5 fruit fly cellular contexts compared by ENCODE assay signal in genomic region chr3L:19932917-19933316, dm6.
TF ChIP-seq lines count a peak whose summit lies in the region.

No protein-coding gene starts in this region.

- TF ChIP-seq CTCF in whole organism, embryonic (GFP tag; optimal IDR thresholded peaks at IDR 0.05; lab: Kevin White, UChicago) = peak; percentile 18

TF ChIP-seq in whole organism, adult, 20 proteins besides CTCF, POLR2A, EP300 and RAD21 (continues in another document):
- peak; percentile 72 for TF ChIP-seq cic (GFP tag; optimal IDR thresholded peaks at IDR 0.05; lab: Kevin White, UChicago)
- peak; percentile 25 for TF ChIP-seq ovo (GFP tag; optimal IDR thresholded peaks at IDR 0.05; lab: Kevin White, UChicago)
- peak; percentile 74 for TF ChIP-seq CG12768 (GFP tag; optimal IDR thresholded peaks at IDR 0.05; lab: Kevin White, UChicago)
- no peak for TF ChIP-seq bab1 (GFP tag; optimal IDR thresholded peaks at IDR 0.05; lab: Kevin White, UChicago)
- no peak for TF ChIP-seq cnc (optimal IDR thresholded peaks at IDR 0.05; lab: Kevin White, UChicago)
- TF ChIP-seq CG33017 (tag; optimal IDR thresholded peaks at IDR 0.05; lab: Kevin White, UChicago) = peak; percentile 36
- TF ChIP-seq CG7045 (GFP tag; optimal IDR thresholded peaks at IDR 0.05; lab: Kevin White, UChicago) = peak; percentile 66
- peak; percentile 19 for TF ChIP-seq CG1620 (GFP tag; optimal IDR thresholded peaks at IDR 0.05; lab: Kevin White, UChicago)
- peak; percentile 71 for TF ChIP-seq Crg-1 (GFP tag; optimal IDR thresholded peaks at IDR 0.05; lab: Kevin White, UChicago)
- no peak for TF ChIP-seq CG5204 (GFP tag; optimal IDR thresholded peaks at IDR 0.05; lab: Kevin White, UChicago)
- TF ChIP-seq CG14711 (tag; optimal IDR thresholded peaks at IDR 0.05; lab: Kevin White, UChicago) = peak; percentile 19
- peak; percentile 78 for TF ChIP-seq kay (GFP tag; lab: Kevin White, UChicago; ENCODE audit: borderline replicate concordance)
- peak; percentile 39 for TF ChIP-seq CG7101 (tag; optimal IDR thresholded peaks at IDR 0.05; lab: Kevin White, UChicago)
- no peak for TF ChIP-seq toe (GFP tag; optimal IDR thresholded peaks at IDR 0.05; lab: Kevin White, UChicago)
- TF ChIP-seq Mnt (GFP tag; optimal IDR thresholded peaks at IDR 0.05; lab: Kevin White, UChicago) = peak; percentile 39
- no peak for TF ChIP-seq Hr96 (GFP tag; optimal IDR thresholded peaks at IDR 0.05; lab: Kevin White, UChicago)
- peak; percentile 54 for TF ChIP-seq CG11617 (GFP tag; optimal IDR thresholded peaks at IDR 0.05; lab: Kevin White, UChicago)
- peak; percentile 21 for TF ChIP-seq pad (GFP tag; optimal IDR thresholded peaks at IDR 0.05; lab: Kevin White, UChicago)

TF ChIP-seq in whole organism, embryonic, 481 proteins besides CTCF, POLR2A, EP300 and RAD21 (continues in another document):
- TF ChIP-seq HLH54F (GFP tag; optimal IDR thresholded peaks at IDR 0.05; lab: Kevin White, UChicago) (no peak), Doc3 (GFP tag; IDR thresholded peaks at IDR 0.05; lab: Robert Waterston, UW; ENCODE audit: partially characterized antibody) (no peak), klu (GFP tag; IDR thresholded peaks at IDR 0.05; lab: Robert Waterston, UW) (no peak), Kr (GFP tag; optimal IDR thresholded peaks at IDR 0.05; lab: Kevin White, UChicago) (no peak), CHES-1-like (GFP tag; optimal IDR thresholded peaks at IDR 0.05; lab: Kevin White, UChicago) (peak; percentile 2), BEAF-32 (GFP tag; optimal IDR thresholded peaks at IDR 0.05; lab: Kevin White, UChicago) (no peak), chn (GFP tag; optimal IDR thresholded peaks at IDR 0.05; lab: Kevin White, UChicago) (no peak), chinmo (GFP tag; IDR thresholded peaks at IDR 0.05; lab: Robert Waterston, UW; ENCODE audit: partially characterized antibody) (0 out of 4 replicates have a peak, but pooled peaks have one; percentile 60), kay (GFP tag; optimal IDR thresholded peaks at IDR 0.05; lab: Kevin White, UChicago) (peak; percentile 80), CG8089 (GFP tag; optimal IDR thresholded peaks at IDR 0.05; lab: Kevin White, UChicago) (no peak), CG4854 (GFP tag; optimal IDR thresholded peaks at IDR 0.05; lab: Kevin White, UChicago) (peak; percentile 12), croc (GFP tag; conservative IDR thresholded peaks at IDR 0.05; lab: Robert Waterston, UW) (no peak), CG8388 (GFP tag; optimal IDR thresholded peaks at IDR 0.05; lab: Kevin White, UChicago) (peak; percentile 82), hbn (GFP tag; IDR thresholded peaks at IDR 0.05; lab: Robert Waterston, UW; ENCODE audit: partially characterized antibody) (no peak), CG10543 (GFP tag; optimal IDR thresholded peaks at IDR 0.05; lab: Kevin White, UChicago) (peak; percentile 34), sob (GFP tag; IDR thresholded peaks at IDR 0.05; lab: Robert Waterston, UW) (peak; percentile 58; the same call in 1 of the 2 replicates), Tbp (GFP tag; optimal IDR thresholded peaks at IDR 0.05; lab: Kevin White, UChicago) (no peak), ase (GFP tag; IDR thresholded peaks at IDR 0.05; lab: Robert Waterston, UW) (no peak)

TF ChIP-seq in whole organism, prepupa, 60 proteins besides CTCF, POLR2A, EP300 and RAD21 (continues in another document):
- TF ChIP-seq CG6276 (GFP tag; optimal IDR thresholded peaks at IDR 0.05; lab: Kevin White, UChicago) = peak; percentile 5
- TF ChIP-seq svp (GFP tag; lab: Kevin White, UChicago) = peak; percentile 45
- no peak for TF ChIP-seq Eip93F (GFP tag; optimal IDR thresholded peaks at IDR 0.05; lab: Kevin White, UChicago)
- no peak for TF ChIP-seq CG34406 (GFP tag; optimal IDR thresholded peaks at IDR 0.05; lab: Kevin White, UChicago)
- TF ChIP-seq Hr4 (GFP tag; optimal IDR thresholded peaks at IDR 0.05; lab: Kevin White, UChicago) = no peak
- TF ChIP-seq CG7368 (GFP tag; optimal IDR thresholded peaks at IDR 0.05; lab: Kevin White, UChicago) = peak; percentile 2
- no peak for TF ChIP-seq Hr38 (GFP tag; optimal IDR thresholded peaks at IDR 0.05; lab: Kevin White, UChicago)
- TF ChIP-seq CG15336 (GFP tag; IDR thresholded peaks at IDR 0.05; lab: Robert Waterston, UW) = peak; percentile 51
- TF ChIP-seq Met (GFP tag; optimal IDR thresholded peaks at IDR 0.05; lab: Kevin White, UChicago) = peak; percentile 34
- no peak for TF ChIP-seq Ets21C (GFP tag; optimal IDR thresholded peaks at IDR 0.05; lab: Kevin White, UChicago)
- no peak for TF ChIP-seq cyc (GFP tag; optimal IDR thresholded peaks at IDR 0.05; lab: Kevin White, UChicago)
- TF ChIP-seq CG8119 (GFP tag; IDR thresholded peaks at IDR 0.05; lab: Robert Waterston, UW) = no peak
- TF ChIP-seq Eip75B (GFP tag; optimal IDR thresholded peaks at IDR 0.05; lab: Kevin White, UChicago) = no peak
- no peak; the same call in 1 of the 2 replicates for TF ChIP-seq CG11294 (GFP tag; IDR thresholded peaks at IDR 0.05; lab: Robert Waterston, UW)
- no peak for TF ChIP-seq Ets96B (tag; optimal IDR thresholded peaks at IDR 0.05; lab: Kevin White, UChicago)
- no peak for TF ChIP-seq CG16779 (tag; optimal IDR thresholded peaks at IDR 0.05; lab: Kevin White, UChicago)
- no peak for TF ChIP-seq OdsH (GFP tag; optimal IDR thresholded peaks at IDR 0.05; lab: Kevin White, UChicago)
- no peak for TF ChIP-seq CG31627 (GFP tag; optimal IDR thresholded peaks at IDR 0.05; lab: Kevin White, UChicago)
- TF ChIP-seq net (GFP tag; optimal IDR thresholded peaks at IDR 0.05; lab: Kevin White, UChicago) = peak; percentile 21
- no peak for TF ChIP-seq Hr39 (GFP tag; optimal IDR thresholded peaks at IDR 0.05; lab: Kevin White, UChicago)
- no peak for TF ChIP-seq Blimp-1 (GFP tag; optimal IDR thresholded peaks at IDR 0.05; lab: Kevin White, UChicago)

TF ChIP-seq in whole organism, pupa, 21 proteins besides CTCF, POLR2A, EP300 and RAD21:
- TF ChIP-seq CG12605 (GFP tag; IDR thresholded peaks at IDR 0.05; lab: Robert Waterston, UW) (peak; percentile 62), Ets98B (GFP tag; IDR thresholded peaks at IDR 0.05; lab: Robert Waterston, UW) (peak; percentile 53), Pif1A (GFP tag; optimal IDR thresholded peaks at IDR 0.05; lab: Kevin White, UChicago) (peak; percentile 35), CG15710 (tag; optimal IDR thresholded peaks at IDR 0.05; lab: Kevin White, UChicago) (no peak), CG8159 (tag; optimal IDR thresholded peaks at IDR 0.05; lab: Kevin White, UChicago) (no peak), CG32121 (GFP tag; IDR thresholded peaks at IDR 0.05; lab: Robert Waterston, UW) (peak; percentile 26; the same call in 1 of the 2 replicates), fd96Ca (GFP tag; IDR thresholded peaks at IDR 0.05; lab: Robert Waterston, UW) (0 out of 3 replicates have a peak, but pooled peaks have one; percentile 10), gl (tag; optimal IDR thresholded peaks at IDR 0.05; lab: Kevin White, UChicago) (no peak), CG13204 (GFP tag; optimal IDR thresholded peaks at IDR 0.05; lab: Kevin White, UChicago) (no peak), D1 (tag; optimal IDR thresholded peaks at IDR 0.05; lab: Kevin White, UChicago) (no peak)

TF ChIP-seq in whole organism, wandering third instar larva, 38 proteins besides CTCF, POLR2A, EP300 and RAD21:
- TF ChIP-seq Hr83 (GFP tag; optimal IDR thresholded peaks at IDR 0.05; lab: Kevin White, UChicago; ENCODE audit: poor library complexity, severe bottlenecking) (peak; percentile 83), pan (optimal IDR thresholded peaks at IDR 0.05; lab: Kevin White, UChicago) (no peak), CG9705 (GFP tag; optimal IDR thresholded peaks at IDR 0.05; lab: Kevin White, UChicago) (no peak), Jra (GFP tag; optimal IDR thresholded peaks at IDR 0.05; lab: Kevin White, UChicago) (peak; percentile 46), Myc (optimal IDR thresholded peaks at IDR 0.05; lab: Kevin White, UChicago) (no peak), fru (GFP tag; optimal IDR thresholded peaks at IDR 0.05; lab: Kevin White, UChicago) (peak; percentile 5), rgr (GFP tag; optimal IDR thresholded peaks at IDR 0.05; lab: Kevin White, UChicago) (peak; percentile 38), br (GFP tag; optimal IDR thresholded peaks at IDR 0.05; lab: Kevin White, UChicago) (peak; percentile 13), h (GFP tag; optimal IDR thresholded peaks at IDR 0.05; lab: Kevin White, UChicago) (peak; percentile 32), Abd-B (GFP tag; optimal IDR thresholded peaks at IDR 0.05; lab: Kevin White, UChicago) (no peak), OdsH (GFP tag; optimal IDR thresholded peaks at IDR 0.05; lab: Kevin White, UChicago) (peak; percentile 51), foxo (GFP tag; optimal IDR thresholded peaks at IDR 0.05; lab: Kevin White, UChicago) (peak in 1 of 2 experiments; percentile 28), Mio (GFP tag; optimal IDR thresholded peaks at IDR 0.05; lab: Kevin White, UChicago) (no peak), Hnf4 (GFP tag; optimal IDR thresholded peaks at IDR 0.05; lab: Kevin White, UChicago) (peak; percentile 61)
TF ChIP-seq in whole organism, wandering third instar larva: peak in this region for 9.
